Worm (Caenorhabditis elegans) whole organism, young adult: ENCODE measurements around the gene swsn-6.

Experiments used
- B0019.2 ChIP-seq: fragments of 200-800 bp; sonication (Bioruptor generic); conservative IDR thresholded peaks from 2 replicates; pipeline ENCODE4 v1.3.6; 2022; ENCODE audit warnings: missing genetic modification reagents, missing genetic modification characterization, missing compliant biosample characterization
- B0261.1 ChIP-seq: sonication (generic microtip); optimal IDR thresholded peaks from 2 replicates; lab custom pipeline; 2016; ENCODE audit warnings: mild to moderate bottlenecking, missing genetic modification characterization, moderate library complexity, missing compliant biosample characterization
- B0336.3 ChIP-seq: fragments of 200-800 bp; sonication (Bioruptor generic); IDR thresholded peaks from 2 replicates; pipeline ENCODE4 v1.3.6; 2022; ENCODE audit warnings: missing genetic modification characterization, missing compliant biosample characterization
- D2030.7 ChIP-seq: fragments of 200-800 bp; sonication (Bioruptor generic); IDR thresholded peaks from 2 replicates; pipeline ENCODE4 v1.3.6; 2022; ENCODE audit warnings: missing genetic modification reagents, missing genetic modification characterization, missing compliant biosample characterization
- F10E7.11 ChIP-seq: sonication (generic microtip); optimal IDR thresholded peaks from 2 replicates; lab custom pipeline; 2017; ENCODE audit warnings: mild to moderate bottlenecking, missing genetic modification characterization, moderate library complexity, missing compliant biosample characterization
- F33H1.4 ChIP-seq: fragments of 200-800 bp; sonication (Bioruptor generic); IDR thresholded peaks from 2 replicates; pipeline ENCODE4 v1.3.6; 2022; ENCODE audit warnings: missing genetic modification reagents, missing genetic modification characterization, missing compliant biosample characterization
- F37B4.10 ChIP-seq: fragments of 200-800 bp; sonication (Bioruptor generic); IDR thresholded peaks from 2 replicates; pipeline ENCODE4 v1.3.6; 2022; ENCODE audit warnings: missing genetic modification characterization, missing compliant biosample characterization
- F49E8.2 ChIP-seq: sonication (generic microtip); optimal IDR thresholded peaks from 3 replicates; lab custom pipeline; 2017; ENCODE audit warnings: missing genetic modification characterization, mild to moderate bottlenecking, missing compliant biosample characterization, antibody characterized with exemption, moderate library complexity; ENCODE audit not compliant: insufficient read depth
- F52B5.7 ChIP-seq: sonication (generic microtip); optimal IDR thresholded peaks from 2 replicates; lab custom pipeline; 2016; ENCODE audit warnings: mild to moderate bottlenecking, missing genetic modification characterization, missing compliant biosample characterization
- F55B11.4 ChIP-seq: sonication (generic microtip); optimal IDR thresholded peaks from 2 replicates; lab custom pipeline; 2016; ENCODE audit warnings: missing compliant biosample characterization, missing genetic modification characterization, borderline replicate concordance; ENCODE audit not compliant: insufficient read depth
- K11D2.4 ChIP-seq: fragments of 200-800 bp; sonication (Bioruptor generic); IDR thresholded peaks from 2 replicates; pipeline ENCODE4 v1.3.6; 2022; ENCODE audit warnings: missing genetic modification reagents, missing genetic modification characterization, missing compliant biosample characterization
- T07F8.4 ChIP-seq: sonication (generic microtip); optimal IDR thresholded peaks from 2 replicates; lab custom pipeline; 2016; ENCODE audit warnings: mild to moderate bottlenecking, missing genetic modification characterization, moderate library complexity, missing compliant biosample characterization
- T26A5.8 ChIP-seq: sonication (generic microtip); optimal IDR thresholded peaks from 2 replicates; lab custom pipeline; 2016; ENCODE audit warnings: missing genetic modification characterization, missing compliant biosample characterization
- Y56A3A.18 ChIP-seq: fragments of 200-800 bp; sonication (Bioruptor generic); IDR thresholded peaks from 2 replicates; pipeline ENCODE4 v1.3.6; 2022; ENCODE audit warnings: missing genetic modification reagents, missing genetic modification characterization, missing compliant biosample characterization
- akir-1 ChIP-seq: fragments of 200-800 bp; sonication (Bioruptor generic); optimal IDR thresholded peaks from 2 replicates; lab custom pipeline; 2018; ENCODE audit warnings: mild to moderate bottlenecking, missing genetic modification characterization, moderate library complexity, missing compliant biosample characterization
- aptf-2 ChIP-seq: fragments of 200-800 bp; sonication (Bioruptor generic); conservative IDR thresholded peaks from 2 replicates; pipeline ENCODE4 v1.3.6; 2022; ENCODE audit warnings: missing genetic modification reagents, missing genetic modification characterization, missing compliant biosample characterization
- aptf-3 ChIP-seq: fragments of 200-800 bp; sonication (Bioruptor generic); IDR thresholded peaks from 2 replicates; pipeline ENCODE4 v1.3.6; 2022; ENCODE audit warnings: missing genetic modification characterization, missing compliant biosample characterization
- athp-1 ChIP-seq: sonication (generic microtip); optimal IDR thresholded peaks from 2 replicates; lab custom pipeline; 2017; ENCODE audit warnings: mild to moderate bottlenecking, missing genetic modification characterization, missing compliant biosample characterization
- cebp-1 ChIP-seq, 2 experiments: fragments of 200-800 bp in 1 of 2; sonication (Bioruptor generic) in 1 of 2; sonication (generic microtip) in 1 of 2; IDR thresholded peaks in 1 of 2; optimal IDR thresholded peaks in 1 of 2; 2 replicates each; pipeline versions ENCODE4 v1.3.6 to Lab custom; 2017 to 2022; ENCODE audit warnings: missing compliant biosample characterization in 2 of 2, missing genetic modification characterization in 2 of 2, mild to moderate bottlenecking in 1 of 2, missing genetic modification reagents in 1 of 2, moderate library complexity in 1 of 2
- ceh-40 ChIP-seq: fragments of 200-800 bp; sonication (Bioruptor generic); IDR thresholded peaks from 2 replicates; pipeline ENCODE4 v1.3.6; 2022; ENCODE audit warnings: missing genetic modification characterization, missing compliant biosample characterization
- ceh-58 ChIP-seq: fragments of 200-800 bp; sonication (Bioruptor generic); IDR thresholded peaks from 2 replicates; pipeline ENCODE4 v1.3.6; 2022; ENCODE audit warnings: missing genetic modification characterization, missing compliant biosample characterization
- ceh-79 ChIP-seq: sonication (generic microtip); optimal IDR thresholded peaks from 2 replicates; lab custom pipeline; 2017; ENCODE audit warnings: mild to moderate bottlenecking, missing genetic modification characterization, missing compliant biosample characterization
- egl-18 ChIP-seq: fragments of 200-800 bp; sonication (Bioruptor generic); IDR thresholded peaks from 2 replicates; pipeline ENCODE4 v1.3.6; 2022; ENCODE audit warnings: missing genetic modification reagents, missing genetic modification characterization, missing compliant biosample characterization
- egrh-3 ChIP-seq: fragments of 200-800 bp; sonication (Bioruptor generic); IDR thresholded peaks from 2 replicates; pipeline ENCODE4 v1.3.6; 2022; ENCODE audit warnings: missing genetic modification reagents, missing genetic modification characterization, missing compliant biosample characterization
- ekl-4 ChIP-seq: fragments of 200-800 bp; sonication (Bioruptor generic); IDR thresholded peaks from 2 replicates; pipeline ENCODE4 v1.3.6; 2022; ENCODE audit warnings: missing genetic modification reagents, missing genetic modification characterization, missing compliant biosample characterization
- gei-17 ChIP-seq: fragments of 200-800 bp; sonication (Bioruptor generic); optimal IDR thresholded peaks from 2 replicates; lab custom pipeline; 2018; ENCODE audit warnings: mild to moderate bottlenecking, missing genetic modification characterization, missing compliant biosample characterization
- hlh-26 ChIP-seq: fragments of 200-800 bp; sonication (Bioruptor generic); conservative IDR thresholded peaks from 2 replicates; pipeline ENCODE4 v1.3.6; 2022; ENCODE audit warnings: missing genetic modification reagents, missing genetic modification characterization, missing compliant biosample characterization
- hmg-20 ChIP-seq: fragments of 200-800 bp; sonication (Bioruptor generic); IDR thresholded peaks from 2 replicates; pipeline ENCODE4 v1.3.6; 2022; ENCODE audit warnings: missing genetic modification reagents, missing genetic modification characterization, missing compliant biosample characterization
- lin-35 ChIP-seq, 3 experiments: fragments of 150-350 bp in 2 of 3; sonication (generic microtip) in 1 of 3; optimal IDR thresholded peaks; 2 replicates each; lab custom pipeline; 2014 to 2018; ENCODE audit warnings: missing biosample characterization in 3 of 3, missing genetic modification characterization in 3 of 3, missing genetic modification reagents in 3 of 3
- lsy-27 ChIP-seq: sonication (generic microtip); optimal IDR thresholded peaks from 2 replicates; lab custom pipeline; 2017; ENCODE audit warnings: missing genetic modification characterization, mild to moderate bottlenecking, missing compliant biosample characterization, antibody characterized with exemption, missing genotype, borderline replicate concordance; ENCODE audit not compliant: insufficient read depth
- madf-3 ChIP-seq: fragments of 200-800 bp; sonication (Bioruptor generic); IDR thresholded peaks from 2 replicates; pipeline ENCODE4 v1.3.6; 2022; ENCODE audit warnings: missing genetic modification reagents, missing genetic modification characterization, missing compliant biosample characterization
- madf-8 ChIP-seq: fragments of 200-800 bp; sonication (Bioruptor generic); conservative IDR thresholded peaks from 2 replicates; pipeline ENCODE4 v1.3.6; 2022; ENCODE audit warnings: missing genetic modification reagents, missing genetic modification characterization, missing compliant biosample characterization
- mcd-1 ChIP-seq: fragments of 200-800 bp; sonication (Bioruptor generic); IDR thresholded peaks from 2 replicates; pipeline ENCODE4 v1.3.6; 2022; ENCODE audit warnings: missing genetic modification reagents, missing genetic modification characterization, missing compliant biosample characterization
- nfyb-1 ChIP-seq: fragments of 200-800 bp; sonication (Bioruptor generic); IDR thresholded peaks from 2 replicates; pipeline ENCODE4 v1.3.6; 2022; ENCODE audit warnings: missing genetic modification reagents, missing genetic modification characterization, missing compliant biosample characterization
- nhr-90 ChIP-seq: sonication (generic microtip); optimal IDR thresholded peaks from 2 replicates; lab custom pipeline; 2016; ENCODE audit warnings: missing genotype, mild to moderate bottlenecking, missing genetic modification characterization, missing compliant biosample characterization
- pha-4 ChIP-seq: fragments of 150-350 bp; sonication (generic microtip); optimal IDR thresholded peaks from 2 replicates; lab custom pipeline; 2014; ENCODE audit warnings: missing biosample characterization, missing genetic modification reagents, missing genetic modification characterization
- rcor-1 ChIP-seq: fragments of 200-800 bp; sonication (Bioruptor generic); IDR thresholded peaks from 2 replicates; pipeline ENCODE4 v1.3.6; 2022; ENCODE audit warnings: missing genetic modification reagents, missing genetic modification characterization, missing compliant biosample characterization
- sea-2 ChIP-seq: fragments of 200-800 bp; sonication (Bioruptor generic); IDR thresholded peaks from 2 replicates; pipeline ENCODE4 v1.3.6; 2022; ENCODE audit warnings: missing genetic modification characterization, missing compliant biosample characterization
- snpc-4 ChIP-seq, 5 experiments: fragments of 150-350 bp in 1 of 5; sonication (generic microtip) in 4 of 5; optimal IDR thresholded peaks; 2 replicates each; lab custom pipeline; 2014 to 2018; ENCODE audit warnings: missing genetic modification characterization in 5 of 5, missing biosample characterization in 3 of 5, antibody characterized with exemption in 2 of 5, mild to moderate bottlenecking in 2 of 5, missing compliant biosample characterization in 2 of 5, missing genotype in 2 of 5, moderate library complexity in 2 of 5, missing genetic modification reagents in 1 of 5
- sptf-2 ChIP-seq: fragments of 200-800 bp; sonication (Bioruptor generic); optimal IDR thresholded peaks from 2 replicates; lab custom pipeline; 2018; ENCODE audit warnings: mild to moderate bottlenecking, missing genetic modification characterization, missing compliant biosample characterization
- tbx-9 ChIP-seq: sonication (generic microtip); optimal IDR thresholded peaks from 2 replicates; lab custom pipeline; 2016; ENCODE audit warnings: borderline replicate concordance, missing genetic modification characterization, inconsistent platforms, missing compliant biosample characterization
- tlf-1 ChIP-seq: fragments of 200-800 bp; sonication (Bioruptor generic); optimal IDR thresholded peaks from 2 replicates; lab custom pipeline; 2018; ENCODE audit warnings: mild to moderate bottlenecking, missing genetic modification characterization, missing compliant biosample characterization
- zfh-2 ChIP-seq: fragments of 200-800 bp; sonication (Bioruptor generic); conservative IDR thresholded peaks from 2 replicates; pipeline ENCODE4 v1.3.6; 2022; ENCODE audit warnings: missing genetic modification reagents, missing genetic modification characterization, missing compliant biosample characterization
- ztf-26 ChIP-seq: sonication (generic microtip); optimal IDR thresholded peaks from 2 replicates; lab custom pipeline; 2017; ENCODE audit warnings: missing genetic modification characterization, missing compliant biosample characterization

swsn-6 gene

ce11 chrIV:5364135-5364609 lies 30.7 kb upstream of the swsn-6 start, which contains the start of the genes hda-6 and F41H10.4 (continued):
- TF ChIP-seq B0019.2: no peak
- no peak for TF ChIP-seq sptf-2 (GFP tag; lab: Kevin White, UChicago)
- TF ChIP-seq B0336.3 (GFP tag; lab: Robert Waterston, UW): 0 out of 2 replicates have a peak, but pooled peaks have one; percentile 31
- TF ChIP-seq ekl-4: peak; percentile 55; the same call in 1 of the 2 replicates
- no peak for TF ChIP-seq F52B5.7 (tag; lab: Kevin White, UChicago)
- TF ChIP-seq lin-35 (GFP tag; optimal IDR thresholded peaks at IDR 0.05; lab: Kevin White, UChicago): no peak
- peak; percentile 77 for TF ChIP-seq mcd-1 (GFP tag; lab: Robert Waterston, UW)
- no peak for TF ChIP-seq aptf-3 (GFP tag; lab: Robert Waterston, UW)
- peak; percentile 44 for TF ChIP-seq F33H1.4 (GFP tag; lab: Robert Waterston, UW)
- no peak for TF ChIP-seq hlh-26 (GFP tag; lab: Robert Waterston, UW)
- no peak for TF ChIP-seq cebp-1 (GFP tag; IDR thresholded peaks at IDR 0.05; lab: Robert Waterston, UW)
- peak; percentile 57 for TF ChIP-seq cebp-1 (tag; optimal IDR thresholded peaks at IDR 0.05; lab: Kevin White, UChicago)
- TF ChIP-seq hmg-20: no peak
- no peak for TF ChIP-seq akir-1 (GFP tag; lab: Kevin White, UChicago)
- TF ChIP-seq gei-17 (GFP tag; lab: Kevin White, UChicago): no peak
- TF ChIP-seq ceh-79 (tag; lab: Kevin White, UChicago): no peak
- TF ChIP-seq tbx-9 (tag; lab: Kevin White, UChicago): no peak
- TF ChIP-seq ztf-26 (tag; lab: Kevin White, UChicago): no peak
- TF ChIP-seq madf-3 (GFP tag; lab: Robert Waterston, UW): no peak
- TF ChIP-seq F55B11.4 (tag; lab: Kevin White, UChicago): no peak
- TF ChIP-seq tlf-1 (GFP tag; lab: Kevin White, UChicago): peak; percentile 15
- 0 out of 2 replicates have a peak, but pooled peaks have one; percentile 13 for TF ChIP-seq K11D2.4 (GFP tag; lab: Robert Waterston, UW)
- TF ChIP-seq F37B4.10 (GFP tag; lab: Robert Waterston, UW): no peak
- peak; percentile 64 for TF ChIP-seq athp-1
- no peak for TF ChIP-seq T07F8.4 (tag; lab: Kevin White, UChicago)
- no peak for TF ChIP-seq T26A5.8 (tag; lab: Kevin White, UChicago)
- TF ChIP-seq ceh-58 (GFP tag; lab: Robert Waterston, UW): no peak
- peak; percentile 40; the same call in 1 of the 2 replicates for TF ChIP-seq nfyb-1 (GFP tag; lab: Robert Waterston, UW)
- TF ChIP-seq Y56A3A.18 (GFP tag; lab: Robert Waterston, UW): no peak
- TF ChIP-seq ceh-40 (GFP tag; lab: Robert Waterston, UW): no peak

ce11 chrIV:5366567-5366966 lies 28.3 kb upstream of the swsn-6 start, which contains the start of gene sand-1:
TSS of gene sand-1 (plus strand) at chrIV:5366867.
- peak; percentile 30 for TF ChIP-seq athp-1
- TF ChIP-seq D2030.7 (GFP tag; lab: Robert Waterston, UW): no peak
- no peak for TF ChIP-seq snpc-4 (GFP tag; optimal IDR thresholded peaks at IDR 0.05; lab: Kevin White, UChicago)
- peak in 1 of 4 experiments; percentile 66 for TF ChIP-seq snpc-4 (tag; optimal IDR thresholded peaks at IDR 0.05; lab: Kevin White, UChicago)
- no peak for TF ChIP-seq madf-8
- TF ChIP-seq egrh-3 (GFP tag; lab: Robert Waterston, UW): no peak
- TF ChIP-seq, all 124 proteins: peak for 2

- TF ChIP-seq B0261.1 (no peak), F49E8.2 (tag; lab: Kevin White, UChicago) (no peak), aptf-2 (GFP tag; lab: Robert Waterston, UW) (no peak), sea-2 (GFP tag; lab: Robert Waterston, UW) (no peak), egrh-3 (GFP tag; lab: Robert Waterston, UW) (no peak), zfh-2 (GFP tag; lab: Robert Waterston, UW) (no peak), F10E7.11 (tag; lab: Kevin White, UChicago) (no peak), pha-4 (no peak), ztf-26 (tag; lab: Kevin White, UChicago) (no peak), rcor-1 (GFP tag; lab: Robert Waterston, UW) (no peak), nhr-90 (no peak), egl-18 (GFP tag; lab: Robert Waterston, UW) (no peak), lsy-27 (tag; lab: Kevin White, UChicago) (no peak), T07F8.4 (tag; lab: Kevin White, UChicago) (no peak)
- TF ChIP-seq, all 124 proteins: peak for 0
Measured at ce11 chrIV:5367899-5368298, 26.9 kb upstream of the swsn-6 start.
